Fruit fly (Drosophila melanogaster) whole organism, embryonic: ENCODE data around the gene Ppcs.
A peak's percentile ranks its signal among the peaks of the same experiment; 100 is the strongest.

Experiments used
- Asciz ChIP-seq: fragments of 200-800 bp; sonication (Bioruptor generic); optimal IDR thresholded peaks from 2 replicates; lab custom pipeline; 2017; ENCODE audit warnings: missing biosample characterization, mild to moderate bottlenecking, missing genetic modification characterization, missing genetic modification reagents
- B-H2 ChIP-seq: fragments of 200-800 bp; sonication (Bioruptor generic); optimal IDR thresholded peaks from 2 replicates; lab custom pipeline; 2018; ENCODE audit warnings: missing biosample characterization, mild to moderate bottlenecking, missing genetic modification characterization
- Blimp-1 ChIP-seq: fragments of 200-800 bp; sonication (Bioruptor generic); optimal IDR thresholded peaks from 3 replicates; lab custom pipeline; 2018; ENCODE audit warnings: missing biosample characterization, missing genetic modification characterization, mild to moderate bottlenecking, moderate library complexity, missing genetic modification reagents
- CG11085 ChIP-seq: fragments of 200-800 bp; sonication (Bioruptor generic); IDR thresholded peaks from 2 replicates; pipeline ENCODE4 v1.3.6; 2022; ENCODE audit warnings: missing biosample characterization, missing genetic modification characterization
- CG11560 ChIP-seq: fragments of 200-800 bp; sonication (Bioruptor generic); IDR thresholded peaks from 3 replicates; pipeline ENCODE4 v1.3.6; 2022; ENCODE audit warnings: missing biosample characterization, missing genetic modification characterization
- CG11695 ChIP-seq: fragments of 200-800 bp; sonication (Bioruptor generic); IDR thresholded peaks from 3 replicates; pipeline ENCODE4 v1.3.6; 2022; ENCODE audit warnings: missing biosample characterization, missing genetic modification characterization
- CG12391 ChIP-seq: fragments of 200-800 bp; sonication (Bioruptor generic); optimal IDR thresholded peaks from 3 replicates; lab custom pipeline; 2018; ENCODE audit warnings: missing biosample characterization, mild to moderate bottlenecking, missing genetic modification characterization, moderate library complexity
- CG14014 ChIP-seq: fragments of 200-800 bp; sonication (Bioruptor generic); IDR thresholded peaks from 2 replicates; pipeline ENCODE4 v1.3.6; 2022; ENCODE audit warnings: missing biosample characterization, missing genetic modification characterization
- CG15479 ChIP-seq: fragments of 200-800 bp; sonication (Bioruptor generic); optimal IDR thresholded peaks from 3 replicates; lab custom pipeline; 2019; ENCODE audit warnings: missing biosample characterization, mild to moderate bottlenecking, missing genetic modification characterization, moderate library complexity
- CG17568 ChIP-seq: fragments of 200-800 bp; sonication (Bioruptor generic); optimal IDR thresholded peaks from 2 replicates; lab custom pipeline; 2018; ENCODE audit warnings: missing biosample characterization, mild to moderate bottlenecking, missing genetic modification characterization, moderate library complexity
- CG2129 ChIP-seq: fragments of 200-800 bp; sonication (Bioruptor generic); IDR thresholded peaks from 2 replicates; pipeline ENCODE4 v1.3.6; 2022; ENCODE audit warnings: missing biosample characterization, missing genetic modification characterization; ENCODE audit not compliant: partially characterized antibody
- CG2712 ChIP-seq: fragments of 200-800 bp; optimal IDR thresholded peaks from 3 replicates; lab custom pipeline; 2019; ENCODE audit warnings: missing biosample characterization, mild to moderate bottlenecking, missing genetic modification characterization, moderate library complexity
- CG31224 ChIP-seq: fragments of 200-800 bp; sonication (Bioruptor generic); IDR thresholded peaks from 2 replicates; pipeline ENCODE4 v1.3.6; 2022; ENCODE audit warnings: missing biosample characterization, missing genetic modification characterization
- CG3163 ChIP-seq: fragments of 200-800 bp; sonication (Bioruptor generic); optimal IDR thresholded peaks from 3 replicates; lab custom pipeline; 2016; ENCODE audit warnings: missing biosample characterization, missing genetic modification characterization
- CG34224 ChIP-seq: fragments of 200-800 bp; sonication (Bioruptor generic); IDR thresholded peaks from 3 replicates; pipeline ENCODE4 v1.3.6; 2022; ENCODE audit warnings: missing biosample characterization, missing genetic modification characterization; ENCODE audit not compliant: partially characterized antibody
- CG34422 ChIP-seq: fragments of 200-800 bp; sonication (Bioruptor generic); IDR thresholded peaks from 3 replicates; pipeline ENCODE4 v1.3.6; 2022; ENCODE audit warnings: missing biosample characterization, missing genetic modification characterization
- CG42726 ChIP-seq: fragments of 200-800 bp; sonication (Bioruptor generic); IDR thresholded peaks from 2 replicates; pipeline ENCODE4 v1.3.6; 2022; ENCODE audit warnings: missing biosample characterization, missing genetic modification characterization; ENCODE audit not compliant: partially characterized antibody
- CG4360 ChIP-seq: fragments of 200-800 bp; sonication (Bioruptor generic); IDR thresholded peaks from 2 replicates; pipeline ENCODE4 v1.3.6; 2022; ENCODE audit warnings: missing biosample characterization, missing genetic modification characterization
- CG4424 ChIP-seq: fragments of 200-800 bp; sonication (Bioruptor generic); optimal IDR thresholded peaks from 3 replicates; lab custom pipeline; 2016; ENCODE audit warnings: missing biosample characterization, missing genetic modification characterization
- CG7271 ChIP-seq: fragments of 200-800 bp; sonication (Bioruptor generic); optimal IDR thresholded peaks from 2 replicates; lab custom pipeline; 2018; ENCODE audit warnings: missing biosample characterization, mild to moderate bottlenecking, missing genetic modification characterization, moderate library complexity
- CG7786 ChIP-seq: fragments of 200-800 bp; sonication (Bioruptor generic); optimal IDR thresholded peaks from 2 replicates; lab custom pipeline; 2016; ENCODE audit warnings: missing biosample characterization, missing genetic modification characterization
- CG8478 ChIP-seq: fragments of >200 bp; optimal IDR thresholded peaks from 2 replicates; lab custom pipeline; 2018
- Dll ChIP-seq: fragments of 200-800 bp; sonication (Bioruptor generic); IDR thresholded peaks from 4 replicates; pipeline ENCODE4 v1.3.6; 2022; ENCODE audit warnings: missing biosample characterization, missing genetic modification characterization; ENCODE audit not compliant: partially characterized antibody
- Doc3 ChIP-seq: fragments of 200-800 bp; sonication (Bioruptor generic); IDR thresholded peaks from 3 replicates; pipeline ENCODE4 v1.3.6; 2022; ENCODE audit warnings: missing biosample characterization, missing genetic modification characterization; ENCODE audit not compliant: partially characterized antibody
- Drgx ChIP-seq: fragments of 200-800 bp; sonication (Bioruptor generic); IDR thresholded peaks from 2 replicates; pipeline ENCODE4 v1.3.6; 2022; ENCODE audit warnings: missing biosample characterization, missing genetic modification characterization
- H15 ChIP-seq: fragments of 200-800 bp; sonication (Bioruptor generic); IDR thresholded peaks from 3 replicates; pipeline ENCODE4 v1.3.6; 2022; ENCODE audit warnings: missing biosample characterization, missing genetic modification characterization
- H2.0 ChIP-seq: fragments of 200-800 bp; sonication (Bioruptor generic); IDR thresholded peaks from 2 replicates; pipeline ENCODE4 v1.3.6; 2022; ENCODE audit warnings: missing biosample characterization, missing genetic modification characterization
- Hand ChIP-seq: fragments of 200-800 bp; sonication (Bioruptor generic); optimal IDR thresholded peaks from 2 replicates; lab custom pipeline; 2017; ENCODE audit warnings: mild to moderate bottlenecking, missing biosample characterization, missing genetic modification reagents, missing genetic modification characterization
- Hmr ChIP-seq: fragments of 200-800 bp; sonication (Bioruptor generic); optimal IDR thresholded peaks from 3 replicates; lab custom pipeline; 2017; ENCODE audit warnings: mild to moderate bottlenecking, missing biosample characterization, missing genetic modification reagents, missing genetic modification characterization
- Med ChIP-seq: fragments of 200-800 bp; sonication (Bioruptor generic); peaks from one replicate; lab custom pipeline; 2016; ENCODE audit warnings: missing biosample characterization, missing genetic modification characterization, mild to moderate bottlenecking, inconsistent platforms, moderate library complexity
- NfI ChIP-seq: fragments of 200-800 bp; sonication (Bioruptor generic); optimal IDR thresholded peaks from 3 replicates; lab custom pipeline; 2018; ENCODE audit warnings: missing biosample characterization, mild to moderate bottlenecking, missing genetic modification characterization, moderate library complexity
- Sox100B ChIP-seq: fragments of 200-800 bp; sonication (Bioruptor generic); optimal IDR thresholded peaks from 3 replicates; lab custom pipeline; 2018; ENCODE audit warnings: missing biosample characterization, mild to moderate bottlenecking, missing genetic modification characterization
- Trl ChIP-seq, 3 experiments: fragments of >200 bp in 2 of 3; fragments of 200-800 bp in 1 of 3; sonication (Bioruptor generic) in 1 of 3; optimal IDR thresholded peaks; 2 replicates in 1 of 3; 3 replicates in 2 of 3; lab custom pipeline; 2016 to 2017; ENCODE audit warnings: missing biosample characterization in 1 of 3, missing genetic modification characterization in 1 of 3
- abd-A ChIP-seq: fragments of 200-800 bp; sonication (Bioruptor generic); optimal IDR thresholded peaks from 3 replicates; lab custom pipeline; 2019; ENCODE audit warnings: missing biosample characterization, mild to moderate bottlenecking, missing genetic modification characterization, moderate library complexity
- az2 ChIP-seq: fragments of 200-800 bp; sonication (Bioruptor generic); optimal IDR thresholded peaks from 3 replicates; lab custom pipeline; 2016; ENCODE audit warnings: missing biosample characterization, missing genetic modification characterization
- cg ChIP-seq: fragments of 200-800 bp; sonication (Bioruptor generic); optimal IDR thresholded peaks from 3 replicates; lab custom pipeline; 2019; ENCODE audit warnings: missing biosample characterization, mild to moderate bottlenecking, missing genetic modification characterization, moderate library complexity
- chinmo ChIP-seq: fragments of 200-800 bp; sonication (Bioruptor generic); IDR thresholded peaks from 4 replicates; pipeline ENCODE4 v1.3.6; 2022; ENCODE audit warnings: missing biosample characterization, missing genetic modification characterization; ENCODE audit not compliant: partially characterized antibody
- corto ChIP-seq: fragments of 200-800 bp; sonication (Bioruptor generic); optimal IDR thresholded peaks from 2 replicates; lab custom pipeline; 2016; ENCODE audit warnings: missing biosample characterization, mild to moderate bottlenecking, missing genetic modification characterization, moderate library complexity
- croc ChIP-seq: fragments of 200-800 bp; sonication (Bioruptor generic); conservative IDR thresholded peaks from 3 replicates; pipeline ENCODE4 v1.3.6; 2022; ENCODE audit warnings: missing biosample characterization, missing genetic modification characterization
- dpn ChIP-seq, 2 experiments: fragments of 200-800 bp; sonication (Bioruptor generic); optimal IDR thresholded peaks; 3 replicates each; lab custom pipeline; 2016; ENCODE audit warnings: missing biosample characterization in 2 of 2, missing genetic modification characterization in 2 of 2
- hbn ChIP-seq: fragments of 200-800 bp; sonication (Bioruptor generic); IDR thresholded peaks from 2 replicates; pipeline ENCODE4 v1.3.6; 2022; ENCODE audit warnings: missing biosample characterization, missing genetic modification characterization; ENCODE audit not compliant: partially characterized antibody
- jigr1 ChIP-seq: fragments of 200-800 bp; sonication (Bioruptor generic); IDR thresholded peaks from 3 replicates; pipeline ENCODE4 v1.3.6; 2022; ENCODE audit warnings: missing biosample characterization, missing genetic modification characterization
- lbe ChIP-seq: fragments of 200-800 bp; sonication (Bioruptor generic); optimal IDR thresholded peaks from 2 replicates; lab custom pipeline; 2016; ENCODE audit warnings: missing biosample characterization, mild to moderate bottlenecking, missing genetic modification characterization
- lilli ChIP-seq: fragments of 200-800 bp; sonication (Bioruptor generic); optimal IDR thresholded peaks from 3 replicates; lab custom pipeline; 2016; ENCODE audit warnings: missing biosample characterization, missing genetic modification characterization
- nom ChIP-seq: fragments of 200-800 bp; sonication (Bioruptor generic); optimal IDR thresholded peaks from 2 replicates; lab custom pipeline; 2017; ENCODE audit warnings: missing biosample characterization, missing genetic modification characterization, mild to moderate bottlenecking, moderate library complexity, missing genetic modification reagents
- org-1 ChIP-seq: fragments of 200-800 bp; sonication (Bioruptor generic); optimal IDR thresholded peaks from 2 replicates; lab custom pipeline; 2017; ENCODE audit warnings: missing biosample characterization, missing genetic modification characterization
- sqz ChIP-seq: fragments of 200-800 bp; sonication (Bioruptor generic); optimal IDR thresholded peaks from 3 replicates; lab custom pipeline; 2018; ENCODE audit warnings: missing biosample characterization, mild to moderate bottlenecking, missing genetic modification characterization
- toy ChIP-seq: fragments of 200-800 bp; sonication (Bioruptor generic); IDR thresholded peaks from 2 replicates; pipeline ENCODE4 v1.3.6; 2022; ENCODE audit warnings: missing biosample characterization, missing genetic modification characterization
- wor ChIP-seq: fragments of 200-800 bp; sonication (Bioruptor generic); IDR thresholded peaks from 2 replicates; pipeline ENCODE4 v1.3.6; 2022; ENCODE audit warnings: missing biosample characterization, missing genetic modification characterization
- yki ChIP-seq: fragments of >200 bp; optimal IDR thresholded peaks from 3 replicates; lab custom pipeline; 2018

The Ppcs gene

dm6 chr3R:19165620-19166055 lies 17.9 kb upstream of the Ppcs start (continued):
- TF ChIP-seq nom (GFP tag; lab: Kevin White, UChicago) (peak; percentile 48), toy (GFP tag; lab: Robert Waterston, UW) (no peak), Sox100B (GFP tag; lab: Kevin White, UChicago) (no peak), yki (lab: Kevin White, UChicago) (no peak), CG7786 (GFP tag; lab: Kevin White, UChicago) (no peak), CG15479 (GFP tag; lab: Kevin White, UChicago) (no peak), CG4424 (GFP tag; lab: Kevin White, UChicago) (no peak), CG42726 (no peak), jigr1 (GFP tag; lab: Robert Waterston, UW) (no peak), dpn (GFP tag; optimal IDR thresholded peaks at IDR 0.05; lab: Kevin White, UChicago) (no peak), CG8478 (no peak), CG4360 (GFP tag; lab: Robert Waterston, UW) (peak; percentile 97), Trl (optimal IDR thresholded peaks at IDR 0.05; lab: Kevin White, UChicago) (peak; percentile 96 to 100), Trl (GFP tag; optimal IDR thresholded peaks at IDR 0.05; lab: Kevin White, UChicago) (peak; percentile 24), chinmo (GFP tag; lab: Robert Waterston, UW) (peak; percentile 82; the same call in 2 of the 4 replicates), Asciz (GFP tag; lab: Kevin White, UChicago) (no peak), corto (GFP tag; lab: Kevin White, UChicago) (peak; percentile 53), CG14014 (GFP tag; lab: Robert Waterston, UW) (no peak), CG7271 (no peak), H15 (GFP tag; lab: Robert Waterston, UW) (no peak), sqz (GFP tag; lab: Kevin White, UChicago) (peak; percentile 100), CG12391 (tag; lab: Kevin White, UChicago) (no peak), Hmr (GFP tag; lab: Kevin White, UChicago) (no peak), CG34422 (GFP tag; lab: Robert Waterston, UW) (0 out of 3 replicates have a peak, but pooled peaks have one; percentile 34), Drgx (GFP tag; lab: Robert Waterston, UW) (peak; percentile 67), Doc3 (GFP tag; lab: Robert Waterston, UW) (peak; percentile 28; the same call in 1 of the 3 replicates), CG31224 (GFP tag; lab: Robert Waterston, UW) (no peak), lilli (no peak), CG34224 (GFP tag; lab: Robert Waterston, UW) (peak; percentile 42; the same call in 2 of the 3 replicates), CG11085 (GFP tag; lab: Robert Waterston, UW) (no peak), Dll (peak; percentile 47; the same call in 1 of the 4 replicates), Hand (GFP tag; lab: Kevin White, UChicago) (no peak), lbe (GFP tag; lab: Kevin White, UChicago) (peak; percentile 87), CG3163 (GFP tag; lab: Kevin White, UChicago) (peak; percentile 98), H2.0 (GFP tag; lab: Robert Waterston, UW) (no peak), org-1 (GFP tag; lab: Kevin White, UChicago) (no peak), abd-A (tag; lab: Kevin White, UChicago) (peak; percentile 64), cg (GFP tag; lab: Kevin White, UChicago) (peak; percentile 74), wor (no peak), CG2129 (GFP tag; lab: Robert Waterston, UW) (no peak), az2 (GFP tag; lab: Kevin White, UChicago) (no peak), CG2712 (tag; lab: Kevin White, UChicago) (peak; percentile 5), B-H2 (GFP tag; lab: Kevin White, UChicago) (no peak), CG11560 (tag; lab: Robert Waterston, UW) (no peak), hbn (GFP tag; lab: Robert Waterston, UW) (no peak), croc (GFP tag; lab: Robert Waterston, UW) (no peak), NfI (no peak), Med (GFP tag; lab: Kevin White, UChicago) (no peak), CG11695 (GFP tag; lab: Robert Waterston, UW) (no peak), Blimp-1 (GFP tag; lab: Kevin White, UChicago) (no peak), CG17568 (GFP tag; lab: Kevin White, UChicago) (peak; percentile 41)
